Worm (Caenorhabditis elegans) whole organism, late embryonic: ENCODE results near the gene nhr-46.

ENCODE experiments used
- C08G9.2 ChIP-seq: sonication (generic microtip); optimal IDR thresholded peaks from 2 replicates; lab custom pipeline; 2016; ENCODE audit warnings: mild to moderate bottlenecking, missing genetic modification characterization, moderate library complexity, missing compliant biosample characterization
- K02D7.2 ChIP-seq: sonication (generic microtip); optimal IDR thresholded peaks from 2 replicates; lab custom pipeline; 2017; ENCODE audit warnings: mild to moderate bottlenecking, missing genetic modification characterization, missing compliant biosample characterization
- K09A11.1 ChIP-seq: sonication (generic microtip); optimal IDR thresholded peaks from 2 replicates; lab custom pipeline; 2017; ENCODE audit warnings: antibody characterized with exemption, mild to moderate bottlenecking, missing genetic modification characterization, missing compliant biosample characterization; ENCODE audit not compliant: insufficient read depth
- Y22D7AL.16 ChIP-seq: sonication (generic microtip); optimal IDR thresholded peaks from 2 replicates; lab custom pipeline; 2016; ENCODE audit warnings: missing genetic modification characterization, missing compliant biosample characterization
- ceh-14 ChIP-seq: sonication (generic microtip); optimal IDR thresholded peaks from 2 replicates; lab custom pipeline; 2016; ENCODE audit warnings: missing genotype, missing genetic modification characterization, missing compliant biosample characterization
- ceh-18 ChIP-seq: sonication (generic microtip); optimal IDR thresholded peaks from 2 replicates; lab custom pipeline; 2016; ENCODE audit warnings: missing genetic modification characterization, missing compliant biosample characterization
- ceh-19 ChIP-seq: fragments of 200-800 bp; sonication (Bioruptor generic); optimal IDR thresholded peaks from 2 replicates; lab custom pipeline; 2018; ENCODE audit warnings: mild to moderate bottlenecking, missing genetic modification characterization, missing compliant biosample characterization
- ceh-2 ChIP-seq: sonication (generic microtip); optimal IDR thresholded peaks from 2 replicates; lab custom pipeline; 2016; ENCODE audit warnings: missing genotype, missing genetic modification characterization, missing compliant biosample characterization
- ceh-24 ChIP-seq: sonication (generic microtip); optimal IDR thresholded peaks from 2 replicates; lab custom pipeline; 2016; ENCODE audit warnings: mild to moderate bottlenecking, missing genetic modification characterization, missing compliant biosample characterization
- ceh-30 ChIP-seq: fragments of 150-350 bp; optimal IDR thresholded peaks from 2 replicates; lab custom pipeline; 2014; ENCODE audit warnings: missing biosample characterization, missing genetic modification characterization
- ceh-45 ChIP-seq: fragments of 200-800 bp; sonication (Bioruptor generic); IDR thresholded peaks from 2 replicates; pipeline ENCODE4 v1.3.6; 2022; ENCODE audit warnings: missing genetic modification reagents, missing genetic modification characterization, missing compliant biosample characterization
- ceh-6 ChIP-seq: fragments of 200-800 bp; sonication (Bioruptor generic); optimal IDR thresholded peaks from 2 replicates; lab custom pipeline; 2018; ENCODE audit warnings: mild to moderate bottlenecking, missing genetic modification characterization, missing compliant biosample characterization
- dmd-4 ChIP-seq: sonication (generic microtip); optimal IDR thresholded peaks from 2 replicates; lab custom pipeline; 2016; ENCODE audit warnings: borderline replicate concordance, missing genetic modification characterization, missing compliant biosample characterization
- dve-1 ChIP-seq: sonication (generic microtip); optimal IDR thresholded peaks from 2 replicates; lab custom pipeline; 2017; ENCODE audit warnings: antibody characterized with exemption, mild to moderate bottlenecking, missing genetic modification characterization, missing compliant biosample characterization
- elt-2 ChIP-seq: sonication (generic microtip); optimal IDR thresholded peaks from 2 replicates; lab custom pipeline; 2016; ENCODE audit warnings: missing genetic modification reagents, missing genetic modification characterization, missing compliant biosample characterization
- elt-4 ChIP-seq: sonication (generic microtip); optimal IDR thresholded peaks from 2 replicates; lab custom pipeline; 2016; ENCODE audit warnings: missing genetic modification characterization, missing compliant biosample characterization
- ets-4 ChIP-seq: sonication (generic microtip); optimal IDR thresholded peaks from 2 replicates; lab custom pipeline; 2016; ENCODE audit warnings: missing genetic modification characterization, missing compliant biosample characterization
- fkh-6 ChIP-seq: sonication (generic microtip); optimal IDR thresholded peaks from 2 replicates; lab custom pipeline; 2016; ENCODE audit warnings: missing genetic modification characterization, missing compliant biosample characterization
- gmeb-2 ChIP-seq: sonication (generic microtip); optimal IDR thresholded peaks from 2 replicates; lab custom pipeline; 2016; ENCODE audit warnings: missing genetic modification characterization, inconsistent platforms, missing compliant biosample characterization
- hlh-30 ChIP-seq: sonication (generic microtip); optimal IDR thresholded peaks from 2 replicates; lab custom pipeline; 2017; ENCODE audit warnings: antibody characterized with exemption, missing genetic modification characterization, missing compliant biosample characterization; ENCODE audit not compliant: insufficient read depth
- lin-11 ChIP-seq: fragments of 200-800 bp; sonication (Bioruptor generic); optimal IDR thresholded peaks from 2 replicates; lab custom pipeline; 2018; ENCODE audit warnings: mild to moderate bottlenecking, missing genetic modification characterization, missing compliant biosample characterization
- madf-2 ChIP-seq: sonication (generic microtip); optimal IDR thresholded peaks from 2 replicates; lab custom pipeline; 2017; ENCODE audit warnings: missing genetic modification characterization, missing compliant biosample characterization
- nhr-11 ChIP-seq: fragments of 150-350 bp; optimal IDR thresholded peaks from 2 replicates; lab custom pipeline; 2014; ENCODE audit warnings: missing biosample characterization, missing genetic modification characterization
- nhr-232 ChIP-seq: sonication (generic microtip); optimal IDR thresholded peaks from 2 replicates; lab custom pipeline; 2016; ENCODE audit warnings: missing genetic modification characterization, missing compliant biosample characterization
- npax-4 ChIP-seq: sonication (generic microtip); optimal IDR thresholded peaks from 2 replicates; lab custom pipeline; 2016; ENCODE audit warnings: missing genetic modification characterization, missing compliant biosample characterization
- pag-3 ChIP-seq: sonication (generic microtip); optimal IDR thresholded peaks from 2 replicates; lab custom pipeline; 2016; ENCODE audit warnings: missing compliant biosample characterization, missing genetic modification characterization, borderline replicate concordance
- pax-1 ChIP-seq: fragments of 150-350 bp; optimal IDR thresholded peaks from 2 replicates; lab custom pipeline; 2014; ENCODE audit warnings: missing biosample characterization, missing genetic modification characterization
- pha-4 ChIP-seq: fragments of 150-350 bp; optimal IDR thresholded peaks from 2 replicates; lab custom pipeline; 2018; ENCODE audit warnings: missing biosample characterization, missing genetic modification reagents, missing genetic modification characterization
- pqm-1 ChIP-seq: sonication (generic microtip); optimal IDR thresholded peaks from 2 replicates; lab custom pipeline; 2016; ENCODE audit warnings: missing genetic modification characterization, missing compliant biosample characterization
- pros-1 ChIP-seq: fragments of 150-350 bp; optimal IDR thresholded peaks from 2 replicates; lab custom pipeline; 2014; ENCODE audit warnings: missing biosample characterization, missing genetic modification reagents, missing genetic modification characterization
- ref-2 ChIP-seq: sonication (generic microtip); optimal IDR thresholded peaks from 2 replicates; lab custom pipeline; 2016; ENCODE audit warnings: missing genetic modification characterization, missing compliant biosample characterization
- sdc-2 ChIP-seq: sonication (generic microtip); optimal IDR thresholded peaks from 2 replicates; lab custom pipeline; 2016; ENCODE audit warnings: missing genotype, missing genetic modification characterization, missing compliant biosample characterization
- sox-2 ChIP-seq: fragments of 200-800 bp; sonication (Bioruptor generic); IDR thresholded peaks from 2 replicates; pipeline ENCODE4 v1.3.6; 2022; ENCODE audit warnings: missing genetic modification reagents, missing genetic modification characterization, missing compliant biosample characterization
- ttx-3 ChIP-seq: sonication (generic microtip); optimal IDR thresholded peaks from 2 replicates; lab custom pipeline; 2016; ENCODE audit warnings: missing genetic modification reagents, missing genetic modification characterization, missing compliant biosample characterization
- unc-3 ChIP-seq, 2 experiments: fragments of 200-800 bp in 1 of 2; sonication (Bioruptor generic) in 1 of 2; sonication (generic microtip) in 1 of 2; conservative IDR thresholded peaks in 1 of 2; optimal IDR thresholded peaks in 1 of 2; 2 replicates each; pipeline versions ENCODE4 v1.3.6 to Lab custom; 2016 to 2022; ENCODE audit warnings: missing compliant biosample characterization in 2 of 2, missing genetic modification characterization in 2 of 2, missing genetic modification reagents in 1 of 2
- unc-55 ChIP-seq: sonication (generic microtip); optimal IDR thresholded peaks from 2 replicates; lab custom pipeline; 2017; ENCODE audit warnings: missing biosample characterization, missing genetic modification reagents, missing genetic modification characterization
- zip-5 ChIP-seq: sonication (generic microtip); optimal IDR thresholded peaks from 2 replicates; lab custom pipeline; 2016; ENCODE audit warnings: missing genetic modification characterization, missing compliant biosample characterization

nhr-46 gene

DNA sequence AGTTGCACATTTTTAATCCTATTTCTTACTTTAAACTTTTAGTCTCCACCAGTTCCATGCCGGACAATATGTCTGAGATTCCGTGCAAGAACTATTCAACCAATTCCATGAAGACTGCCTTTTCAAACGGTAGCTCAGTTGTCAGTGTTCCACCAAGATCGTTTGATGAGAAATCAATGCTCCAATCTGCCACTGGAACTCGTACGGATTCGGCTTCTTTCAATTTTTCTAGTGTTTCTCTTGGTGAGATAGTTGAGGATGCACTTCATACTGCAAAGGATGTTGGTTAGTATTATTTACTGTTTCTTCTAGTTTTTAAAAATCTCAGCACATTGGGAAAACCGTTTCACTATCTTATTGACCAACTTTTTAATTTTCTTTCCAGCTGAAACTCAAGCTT is 41.9 kb upstream of the nhr-46 start:
- TF ChIP-seq ceh-24 (tag; lab: Kevin White, UChicago) (no peak), C08G9.2 (no peak), zip-5 (tag; lab: Kevin White, UChicago) (no peak), hlh-30 (tag; lab: Kevin White, UChicago) (no peak), ttx-3 (tag; lab: Kevin White, UChicago) (no peak), ceh-14 (tag; lab: Kevin White, UChicago) (no peak), ets-4 (tag; lab: Kevin White, UChicago) (no peak), elt-4 (tag; lab: Kevin White, UChicago) (no peak), K02D7.2 (tag; lab: Kevin White, UChicago) (no peak), unc-55 (no peak)

DNA sequence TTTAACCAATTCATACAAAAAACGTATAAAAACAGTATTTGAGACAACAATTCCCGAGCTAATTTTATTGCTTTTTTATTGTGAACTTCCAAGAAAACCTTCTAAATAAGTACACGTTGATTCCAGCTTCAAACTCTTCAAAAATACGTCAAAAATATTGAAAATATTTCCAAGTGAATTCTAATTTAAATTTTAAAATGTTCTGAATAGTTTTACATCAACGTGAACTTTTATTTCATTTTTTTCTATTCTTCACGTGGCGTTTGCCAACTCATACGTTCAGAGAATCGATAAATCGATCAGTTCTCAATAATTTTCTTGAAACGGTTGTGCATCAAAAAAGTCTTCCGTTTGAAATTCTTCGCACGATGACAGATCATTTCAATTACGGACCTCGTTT is 39.5 kb upstream of the nhr-46 start, which contains the start of gene C31H1.1:
C31H1.1 (plus strand) TSS at position 301 of the 400 bp plus-strand sequence.
- TF ChIP-seq Y22D7AL.16 (no peak), ceh-45 (GFP tag; lab: Robert Waterston, UW) (no peak), lin-11 (tag; lab: Kevin White, UChicago) (no peak), hlh-30 (tag; lab: Kevin White, UChicago) (no peak), npax-4 (tag; lab: Kevin White, UChicago) (no peak), dmd-4 (tag; lab: Kevin White, UChicago) (no peak), ceh-6 (GFP tag; lab: Kevin White, UChicago) (no peak), K09A11.1 (tag; lab: Kevin White, UChicago) (no peak), pha-4 (tag; lab: Kevin White, UChicago) (no peak), ets-4 (tag; lab: Kevin White, UChicago) (no peak), nhr-11 (tag; lab: Kevin White, UChicago) (no peak), pros-1 (tag; lab: Kevin White, UChicago) (no peak), ceh-19 (GFP tag; lab: Kevin White, UChicago) (no peak), nhr-232 (tag; lab: Kevin White, UChicago) (no peak)
- TF ChIP-seq, all 69 proteins: peak for 0

DNA sequence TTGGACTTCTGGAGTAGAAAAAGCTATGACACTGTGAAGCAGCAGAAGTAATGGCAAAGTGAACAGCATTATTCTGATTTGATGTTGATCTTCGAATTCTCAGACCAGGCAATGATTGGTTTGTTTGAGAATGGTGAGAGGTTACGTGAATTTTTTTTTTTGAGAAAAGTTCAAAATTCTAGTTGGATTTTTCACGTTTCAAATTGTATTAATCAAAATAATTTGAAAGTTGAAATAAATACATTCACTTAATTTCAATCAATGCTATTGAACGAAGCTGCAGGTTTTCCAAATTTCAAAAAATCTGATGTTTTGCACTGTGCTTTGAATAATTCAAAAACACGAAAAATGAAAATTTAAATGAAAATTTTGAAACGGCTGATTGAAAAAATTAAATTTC is 39.0 kb upstream of the nhr-46 start, which contains the start of gene C31H1.5:
C31H1.5 (minus strand) TSS at position 101 of the 400 bp plus-strand sequence.
- TF ChIP-seq nhr-11 (tag; lab: Kevin White, UChicago) = no peak
- TF ChIP-seq ceh-18 (tag; lab: Kevin White, UChicago) = no peak

ce11 chrIV:5795495-5795894 is 37.8 kb upstream of the nhr-46 start:
- TF ChIP-seq fkh-6 = no peak
- no peak for TF ChIP-seq madf-2 (tag; lab: Kevin White, UChicago)
- no peak for TF ChIP-seq gmeb-2
- no peak for TF ChIP-seq pax-1 (tag; lab: Kevin White, UChicago)
- TF ChIP-seq zip-5 (tag; lab: Kevin White, UChicago) = no peak
- no peak for TF ChIP-seq unc-3 (GFP tag; conservative IDR thresholded peaks at IDR 0.05; lab: Robert Waterston, UW)
- TF ChIP-seq unc-3 (tag; optimal IDR thresholded peaks at IDR 0.05; lab: Kevin White, UChicago) = no peak
- TF ChIP-seq pag-3 = no peak
- TF ChIP-seq sox-2 (GFP tag; lab: Robert Waterston, UW) = no peak
- no peak for TF ChIP-seq ceh-24 (tag; lab: Kevin White, UChicago)
- TF ChIP-seq ceh-2 (tag; lab: Kevin White, UChicago) = no peak
- no peak for TF ChIP-seq ceh-6 (GFP tag; lab: Kevin White, UChicago)

ce11 chrIV:5790993-5791392 is 33.3 kb upstream of the nhr-46 start, which contains the start of gene C31H1.2:
C31H1.2 (plus strand) TSS chrIV:5791293.
- TF ChIP-seq ceh-30 (tag; lab: Kevin White, UChicago) (no peak), ceh-14 (tag; lab: Kevin White, UChicago) (no peak), unc-55 (no peak), elt-2 (no peak), ref-2 (tag; lab: Kevin White, UChicago) (no peak), sdc-2 (no peak), K09A11.1 (tag; lab: Kevin White, UChicago) (no peak), Y22D7AL.16 (no peak), dve-1 (tag; lab: Kevin White, UChicago) (no peak), pqm-1 (tag; lab: Kevin White, UChicago) (no peak), hlh-30 (tag; lab: Kevin White, UChicago) (no peak), sox-2 (GFP tag; lab: Robert Waterston, UW) (no peak)
